Worm (Caenorhabditis elegans): ENCODE results near the gene mecr-1.
A peak's percentile ranks its signal among the peaks of the same experiment; 100 is the strongest.

Gene mecr-1

DNA sequence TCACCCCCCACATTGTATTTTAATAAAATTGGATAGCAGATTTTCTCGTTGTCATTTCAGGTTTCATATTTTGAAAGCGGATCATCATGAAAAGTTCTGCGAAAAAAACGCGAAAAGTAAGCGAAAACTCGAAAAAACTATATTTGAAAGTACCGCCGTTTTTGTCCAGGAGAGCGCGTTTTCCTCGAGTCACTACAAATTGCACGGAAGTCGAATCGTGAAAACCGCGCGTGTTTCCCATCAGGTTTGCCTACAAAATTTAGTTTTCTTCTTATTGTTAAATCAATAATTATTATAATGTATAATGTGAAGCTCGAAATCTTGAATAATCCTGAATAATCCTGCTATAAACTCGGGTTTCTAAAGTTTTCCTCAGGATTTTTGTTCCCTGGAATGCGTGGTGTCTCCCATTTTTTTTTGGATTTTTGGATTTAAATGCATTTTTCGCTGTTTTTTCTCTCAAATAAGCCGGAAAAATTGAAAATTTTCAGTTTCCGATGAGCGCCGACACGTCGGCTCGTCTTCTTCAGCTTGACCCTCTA lies 12.6 kb upstream of the mecr-1 start, which contains the start of gene btf-1 (continued):
- no peak for TF ChIP-seq ceh-63 (GFP tag; optimal IDR thresholded peaks at IDR 0.05)
- peak; percentile 88 for TF ChIP-seq nhr-20 (tag; optimal IDR thresholded peaks at IDR 0.05)
- peak; percentile 84 for TF ChIP-seq ceh-8 (GFP tag; optimal IDR thresholded peaks at IDR 0.05)
- peak; percentile 82 for TF ChIP-seq C04F5.9 (tag; optimal IDR thresholded peaks at IDR 0.05)
- TF ChIP-seq pag-3 (tag; optimal IDR thresholded peaks at IDR 0.05; ENCODE audit: borderline replicate concordance, insufficient read depth) = no peak
- TF ChIP-seq zip-4 (GFP tag; optimal IDR thresholded peaks at IDR 0.05) = peak; percentile 61
- TF ChIP-seq pqm-1 (tag; optimal IDR thresholded peaks at IDR 0.05) = no peak
- TF ChIP-seq ama-1 (optimal IDR thresholded peaks at IDR 0.05) = peak; percentile 86
- TF ChIP-seq unc-98 (GFP tag; IDR thresholded peaks at IDR 0.05) = peak; percentile 87
- TF ChIP-seq lin-13 (GFP tag; optimal IDR thresholded peaks at IDR 0.05) = peak; percentile 9
- no peak for TF ChIP-seq unc-30 (tag; optimal IDR thresholded peaks at IDR 0.05)
- peak; percentile 68; the same call in 1 of the 2 replicates for TF ChIP-seq mab-9 (GFP tag; IDR thresholded peaks at IDR 0.05)
- peak; percentile 94 for TF ChIP-seq nhr-90 (tag; optimal IDR thresholded peaks at IDR 0.05; ENCODE audit: poor library complexity)
- peak; percentile 86 for TF ChIP-seq dsc-1 (tag; optimal IDR thresholded peaks at IDR 0.05)
- TF ChIP-seq sox-4 (tag; optimal IDR thresholded peaks at IDR 0.05) = peak; percentile 84
- no peak for TF ChIP-seq ces-1 (GFP tag; optimal IDR thresholded peaks at IDR 0.05)
- peak; percentile 48 for TF ChIP-seq vab-15 (tag; optimal IDR thresholded peaks at IDR 0.05)
- TF ChIP-seq xbp-1 (tag; optimal IDR thresholded peaks at IDR 0.05) = peak; percentile 86
- TF ChIP-seq nhr-19 (GFP tag; conservative IDR thresholded peaks at IDR 0.05) = peak; percentile 86
- TF ChIP-seq nhr-47 (tag; optimal IDR thresholded peaks at IDR 0.05) = peak; percentile 95
- TF ChIP-seq nhr-71 (tag; optimal IDR thresholded peaks at IDR 0.05) = peak; percentile 93
- TF ChIP-seq egl-13 (tag; optimal IDR thresholded peaks at IDR 0.05) = peak; percentile 80
- peak; percentile 85 for TF ChIP-seq snu-23 (GFP tag; optimal IDR thresholded peaks at IDR 0.05)
- TF ChIP-seq unc-130 (tag; optimal IDR thresholded peaks at IDR 0.05) = no peak
- peak; percentile 79 for TF ChIP-seq fkh-4 (tag; optimal IDR thresholded peaks at IDR 0.05; ENCODE audit: borderline replicate concordance)
- peak; percentile 95 to 97 for TF ChIP-seq lin-35 (GFP tag; optimal IDR thresholded peaks at IDR 0.05)
- TF ChIP-seq aha-1 (tag; optimal IDR thresholded peaks at IDR 0.05) = peak; percentile 23
- peak; percentile 59 for TF ChIP-seq lin-15B (tag; optimal IDR thresholded peaks at IDR 0.05)
- peak; percentile 88 for TF ChIP-seq rnt-1 (tag; optimal IDR thresholded peaks at IDR 0.05)
- TF ChIP-seq lin-14 (GFP tag; optimal IDR thresholded peaks at IDR 0.05) = peak; percentile 88
- TF ChIP-seq ets-5 (GFP tag; IDR thresholded peaks at IDR 0.05) = no peak
- peak; percentile 86 for TF ChIP-seq ceh-88 (GFP tag; IDR thresholded peaks at IDR 0.05)
- TF ChIP-seq C16A3.4 (tag; optimal IDR thresholded peaks at IDR 0.05) = peak; percentile 83
- TF ChIP-seq Y116A8C.19 (tag; optimal IDR thresholded peaks at IDR 0.05; ENCODE audit: borderline replicate concordance) = peak; percentile 55
- peak; percentile 61 for TF ChIP-seq jun-1 (tag; optimal IDR thresholded peaks at IDR 0.05)
- peak; percentile 50 for TF ChIP-seq nhr-237 (tag; optimal IDR thresholded peaks at IDR 0.05)
- TF ChIP-seq unc-62 (GFP tag; optimal IDR thresholded peaks at IDR 0.05) = no peak
- no peak for TF ChIP-seq nhr-84 (tag; optimal IDR thresholded peaks at IDR 0.05)
- no peak for TF ChIP-seq alr-1 (tag; optimal IDR thresholded peaks at IDR 0.05; ENCODE audit: borderline replicate concordance)
- TF ChIP-seq fos-1 (tag; optimal IDR thresholded peaks at IDR 0.05) = peak; percentile 73
- peak; percentile 97 for TF ChIP-seq pax-3 (tag; optimal IDR thresholded peaks at IDR 0.05)
- peak; percentile 60 for TF ChIP-seq lin-39 (tag; optimal IDR thresholded peaks at IDR 0.05)
- peak; percentile 74 to 84 for TF ChIP-seq lsy-2 (tag; optimal IDR thresholded peaks at IDR 0.05)
- TF ChIP-seq blmp-1 (tag; optimal IDR thresholded peaks at IDR 0.05) = peak; percentile 34
- peak in 1 of 2 experiments; percentile 28 for TF ChIP-seq mdl-1 (tag; optimal IDR thresholded peaks at IDR 0.05)
- peak; percentile 83 for TF ChIP-seq swsn-7 (tag; optimal IDR thresholded peaks at IDR 0.05)
